Fruit fly (Drosophila melanogaster): ENCODE measurements around the gene CG11155.

Gene CG11155

dm6 chr4:1144715-1145114 is 18.3 kb downstream of the CG11155 start:
- TF ChIP-seq CTCF (optimal IDR thresholded peaks at IDR 0.05) (no peak), CG8478 (optimal IDR thresholded peaks at IDR 0.05) (no peak)

- TF ChIP-seq CG8478 (optimal IDR thresholded peaks at IDR 0.05) (no peak), CTCF (optimal IDR thresholded peaks at IDR 0.05) (no peak)
Measured at dm6 chr4:1146456-1146855, 20.1 kb downstream of the CG11155 start.

dm6 chr4:1147166-1147565 is 20.8 kb downstream of the CG11155 start, which contains the start of gene Kif3C:
Kif3C (plus strand) TSS chr4:1147466.
- TF ChIP-seq CG8478 (optimal IDR thresholded peaks at IDR 0.05) (no peak), CTCF (optimal IDR thresholded peaks at IDR 0.05) (no peak)

- TF ChIP-seq CG8478 (optimal IDR thresholded peaks at IDR 0.05) (no peak), CTCF (optimal IDR thresholded peaks at IDR 0.05) (no peak)
Measured at dm6 chr4:1147966-1148541, 21.7 kb downstream of the CG11155 start.

- TF ChIP-seq CG8478 (optimal IDR thresholded peaks at IDR 0.05) (no peak), CTCF (optimal IDR thresholded peaks at IDR 0.05) (no peak)
Measured at dm6 chr4:1156278-1156677, 29.9 kb downstream of the CG11155 start.

- no peak for TF ChIP-seq CTCF (optimal IDR thresholded peaks at IDR 0.05)
- TF ChIP-seq CG8478 (optimal IDR thresholded peaks at IDR 0.05): no peak
Measured at dm6 chr4:1162058-1162457, 35.7 kb downstream of the CG11155 start, which contains the start of gene CG32017. CG32017 (minus strand) TSS chr4:1162158.

dm6 chr4:1175156-1175555 is 48.8 kb downstream of the CG11155 start:
- no peak for TF ChIP-seq CTCF (optimal IDR thresholded peaks at IDR 0.05)
- no peak for TF ChIP-seq CG8478 (optimal IDR thresholded peaks at IDR 0.05)

- no peak for TF ChIP-seq CTCF (optimal IDR thresholded peaks at IDR 0.05)
- TF ChIP-seq CG8478 (optimal IDR thresholded peaks at IDR 0.05): no peak
Measured at dm6 chr4:1181591-1182125, 55.3 kb downstream of the CG11155 start, which contains the start of gene pho. pho (minus strand) TSS chr4:1181628.

dm6 chr4:1182809-1183208 is 56.4 kb downstream of the CG11155 start:
- no peak for TF ChIP-seq CTCF (optimal IDR thresholded peaks at IDR 0.05)
- TF ChIP-seq CG8478 (optimal IDR thresholded peaks at IDR 0.05): no peak

- TF ChIP-seq CTCF (optimal IDR thresholded peaks at IDR 0.05) (no peak), CG8478 (optimal IDR thresholded peaks at IDR 0.05) (no peak)
Measured at dm6 chr4:1185468-1185867, 59.1 kb downstream of the CG11155 start, which contains the start of gene CG33521. CG33521 (plus strand) TSS chr4:1185768.

- TF ChIP-seq CTCF (optimal IDR thresholded peaks at IDR 0.05) (no peak), CG8478 (optimal IDR thresholded peaks at IDR 0.05) (no peak)
Measured at dm6 chr4:1186828-1187227, 60.4 kb downstream of the CG11155 start.

Measured in S2 (cell line).